Worm (Caenorhabditis elegans): ENCODE measurements around the gene capa-1.

DNA sequence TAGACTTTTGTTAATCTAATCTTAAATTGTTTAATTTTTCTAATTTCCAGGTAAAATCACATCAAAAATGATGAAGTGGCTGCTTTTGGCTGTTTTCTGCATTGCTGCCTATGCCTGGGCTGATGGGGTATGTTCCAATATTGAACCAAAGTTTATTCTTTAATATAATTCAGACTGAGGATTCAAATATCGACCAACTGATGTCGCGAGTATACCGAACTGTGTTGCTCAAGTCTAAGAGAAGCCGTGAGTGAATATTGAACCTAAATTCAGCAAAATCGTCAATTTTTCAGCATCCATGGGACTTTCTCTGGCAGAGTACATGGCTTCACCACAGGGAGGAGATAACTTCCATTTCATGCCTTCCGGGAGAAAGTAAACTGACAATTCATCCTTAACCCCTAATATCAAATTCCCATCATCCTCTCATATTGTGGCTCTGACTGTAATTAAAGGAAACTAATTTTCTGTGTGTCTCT is 14.6 kb upstream of the capa-1 start, which contains the start of gene nlp-49:
- TF ChIP-seq T07F8.4 (tag; optimal IDR thresholded peaks at IDR 0.05) = no peak
- TF ChIP-seq F33H1.4 (GFP tag; IDR thresholded peaks at IDR 0.05) = no peak

All from whole organism, young adult.